Fruit fly (Drosophila melanogaster): Measurements from ENCODE around the gene CG8945.

Gene CG8945

DNA sequence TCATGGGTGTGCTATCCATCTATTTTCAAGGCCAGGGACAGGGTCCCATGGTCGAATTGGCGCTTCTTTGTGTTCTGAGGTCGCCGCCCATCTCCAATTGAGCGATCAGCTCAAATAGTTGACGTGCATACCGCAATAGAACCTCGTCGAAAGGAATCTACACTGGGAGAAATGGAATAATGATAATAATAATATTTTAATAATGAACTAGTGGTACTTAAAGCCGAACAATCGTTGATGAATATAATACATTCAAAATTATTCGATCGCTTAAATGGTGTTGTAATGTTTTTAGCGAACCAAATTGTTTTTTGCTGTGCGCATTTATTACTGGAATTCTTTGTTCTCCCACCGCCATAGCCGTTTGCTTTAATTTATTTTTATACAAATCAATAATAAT is 3.1 kb upstream of the CG8945 start (continued):
- TF ChIP-seq Drgx (GFP tag; IDR thresholded peaks at IDR 0.05) (peak; percentile 33; the same call in 1 of the 2 replicates), Fer3 (tag; optimal IDR thresholded peaks at IDR 0.05) (peak; percentile 0), al (GFP tag; IDR thresholded peaks at IDR 0.05) (peak; percentile 43; the same call in 1 of the 2 replicates), prd (optimal IDR thresholded peaks at IDR 0.05) (no peak), prd (GFP tag; IDR thresholded peaks at IDR 0.05) (peak; percentile 26; the same call in 1 of the 3 replicates), so (GFP tag; IDR thresholded peaks at IDR 0.05) (peak; percentile 61; the same call in 1 of the 3 replicates), CG15514 (GFP tag; optimal IDR thresholded peaks at IDR 0.05) (no peak), bsh (GFP tag; optimal IDR thresholded peaks at IDR 0.05) (peak in 1 of 2 experiments; percentile 30), CG12391 (tag; optimal IDR thresholded peaks at IDR 0.05) (peak; percentile 28), CG11695 (GFP tag; IDR thresholded peaks at IDR 0.05) (0 out of 3 replicates have a peak, but pooled peaks have one; percentile 44), Xbp1 (GFP tag; optimal IDR thresholded peaks at IDR 0.05) (no peak), ftz-f1 (GFP tag; optimal IDR thresholded peaks at IDR 0.05) (peak; percentile 71), zfh1 (GFP tag; IDR thresholded peaks at IDR 0.05) (0 out of 3 replicates have a peak, but pooled peaks have one; percentile 29), dmrt11E (tag; optimal IDR thresholded peaks at IDR 0.05) (peak; percentile 17), Rfx (GFP tag; IDR thresholded peaks at IDR 0.05) (peak; percentile 53; the same call in 1 of the 2 replicates), CG15601 (tag; optimal IDR thresholded peaks at IDR 0.05) (no peak), phol (tag; optimal IDR thresholded peaks at IDR 0.05) (peak; percentile 7)

- TF ChIP-seq toy (GFP tag; IDR thresholded peaks at IDR 0.05) (no peak), CG6654 (GFP tag; optimal IDR thresholded peaks at IDR 0.05) (no peak), Oli (tag; optimal IDR thresholded peaks at IDR 0.05) (no peak), Stat92E (GFP tag; optimal IDR thresholded peaks at IDR 0.05) (no peak), Hr3 (GFP tag; optimal IDR thresholded peaks at IDR 0.05) (no peak), pan (optimal IDR thresholded peaks at IDR 0.05) (no peak), pan (GFP tag; optimal IDR thresholded peaks at IDR 0.05 in 1 of 2, IDR thresholded peaks at IDR 0.05 in 1 of 2) (no peak)
Observed at dm6 chrX:17081147-17081546, 6.3 kb downstream of the CG8945 start, which contains the start of gene CG4955. Gene CG4955, plus strand, starts transcription at chrX:17081447.

DNA sequence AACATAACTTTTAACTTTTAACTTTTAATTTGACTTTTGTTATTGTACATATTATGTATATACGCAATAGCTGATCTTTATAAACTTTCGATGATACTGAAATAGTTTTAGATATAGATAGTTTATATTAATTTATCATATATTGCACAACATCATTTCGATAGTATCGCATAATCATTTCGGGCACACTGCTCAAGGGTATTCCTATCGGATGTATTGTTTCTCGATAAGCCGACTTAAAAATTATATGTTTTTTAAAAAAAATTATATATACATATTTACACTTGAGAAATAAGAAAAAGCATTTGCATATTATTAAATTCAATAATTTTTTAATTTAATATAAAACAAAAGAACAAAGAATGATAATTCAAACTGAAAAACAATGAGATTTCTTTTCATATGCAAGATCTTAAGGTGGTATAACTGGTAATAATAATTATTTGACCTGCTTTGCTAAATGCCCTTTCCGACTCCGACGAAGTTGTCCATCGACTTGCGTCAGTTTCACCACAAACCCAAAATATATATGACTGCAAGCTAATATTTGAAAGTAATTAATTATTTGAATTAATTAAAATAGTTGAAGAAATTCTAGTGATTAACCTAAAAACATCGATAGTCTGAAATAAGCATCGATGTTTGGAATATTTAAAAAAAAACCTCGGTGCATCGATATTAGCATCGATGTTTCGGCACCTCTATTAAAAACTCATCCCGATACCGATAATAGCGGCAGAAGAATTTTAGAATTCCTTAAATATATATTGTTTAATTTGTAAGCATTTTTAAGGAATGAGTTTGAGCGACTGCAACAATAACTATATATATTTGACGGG is 9.1 kb downstream of the CG8945 start, which contains the start of gene CG4949:
CG4949 (plus strand) TSS at position 698 of the 839 bp plus-strand sequence.
- TF ChIP-seq CHES-1-like (GFP tag; optimal IDR thresholded peaks at IDR 0.05) (no peak), CG14441 (GFP tag; IDR thresholded peaks at IDR 0.05) (no peak), Aef1 (GFP tag; IDR thresholded peaks at IDR 0.05) (no peak), CG10431 (GFP tag; optimal IDR thresholded peaks at IDR 0.05) (no peak), mld (GFP tag; IDR thresholded peaks at IDR 0.05; ENCODE audit: partially characterized antibody) (peak; percentile 87), stc (GFP tag; IDR thresholded peaks at IDR 0.05) (peak; percentile 32; the same call in 1 of the 2 replicates), Doc2 (GFP tag; IDR thresholded peaks at IDR 0.05) (no peak), CG43689 (GFP tag; IDR thresholded peaks at IDR 0.05) (no peak), Meics (GFP tag; optimal IDR thresholded peaks at IDR 0.05) (peak; percentile 2), CG9437 (GFP tag; optimal IDR thresholded peaks at IDR 0.05) (no peak), sima (GFP tag; optimal IDR thresholded peaks at IDR 0.05) (no peak), unc-4 (GFP tag; IDR thresholded peaks at IDR 0.05; ENCODE audit: partially characterized antibody) (peak; percentile 72), CG8924 (tag; optimal IDR thresholded peaks at IDR 0.05) (peak; percentile 14), jigr1 (GFP tag; IDR thresholded peaks at IDR 0.05) (peak; percentile 13; the same call in 1 of the 3 replicates), Oli (tag; optimal IDR thresholded peaks at IDR 0.05) (no peak), CG33557 (GFP tag; optimal IDR thresholded peaks at IDR 0.05) (no peak), ttk (GFP tag; IDR thresholded peaks at IDR 0.05) (no peak), caup (GFP tag; optimal IDR thresholded peaks at IDR 0.05; ENCODE audit: severe bottlenecking) (no peak), Hey (tag; optimal IDR thresholded peaks at IDR 0.05) (no peak), disco-r (GFP tag; optimal IDR thresholded peaks at IDR 0.05) (no peak), CG3838 (GFP tag; optimal IDR thresholded peaks at IDR 0.05) (no peak), CG8359 (GFP tag; optimal IDR thresholded peaks at IDR 0.05; ENCODE audit: borderline replicate concordance) (no peak), CG9817 (tag; optimal IDR thresholded peaks at IDR 0.05) (no peak), sqz (GFP tag; optimal IDR thresholded peaks at IDR 0.05) (peak; percentile 55)
